Worm (Caenorhabditis elegans) whole organism, L4 larva: Measurements from ENCODE around the gene atgl-1.

Experiments used
- D1046.2 ChIP-seq: fragments of 200-800 bp; sonication (Bioruptor generic); IDR thresholded peaks from 2 replicates; pipeline ENCODE4 v1.3.6; 2022; ENCODE audit warnings: missing genetic modification characterization, missing compliant biosample characterization
- F26F4.8 ChIP-seq: fragments of 200-800 bp; sonication (Bioruptor generic); conservative IDR thresholded peaks from 2 replicates; pipeline ENCODE4 v1.3.6; 2022; ENCODE audit warnings: missing genetic modification characterization, missing compliant biosample characterization
- F44E2.7 ChIP-seq: fragments of 200-800 bp; sonication (Bioruptor generic); IDR thresholded peaks from 2 replicates; pipeline ENCODE4 v2.1.2; 2022; ENCODE audit warnings: missing genetic modification characterization, missing compliant biosample characterization
- F49E8.2 ChIP-seq: sonication (generic microtip); optimal IDR thresholded peaks from 2 replicates; lab custom pipeline; 2016; ENCODE audit warnings: missing compliant biosample characterization, mild to moderate bottlenecking, missing genetic modification characterization, borderline replicate concordance
- T20F7.1 ChIP-seq: fragments of 200-800 bp; sonication (Bioruptor generic); optimal IDR thresholded peaks from 2 replicates; lab custom pipeline; 2018; ENCODE audit warnings: mild to moderate bottlenecking, missing genetic modification characterization, missing compliant biosample characterization
- T26A8.4 ChIP-seq: fragments of 200-800 bp; sonication (Bioruptor generic); IDR thresholded peaks from 2 replicates; pipeline ENCODE4 v1.3.6; 2022; ENCODE audit warnings: missing genetic modification characterization, missing compliant biosample characterization
- Y105C5A.15 ChIP-seq: fragments of 200-800 bp; sonication (Bioruptor generic); IDR thresholded peaks from 2 replicates; pipeline ENCODE4 v1.3.6; 2022; ENCODE audit warnings: missing genetic modification characterization, missing compliant biosample characterization
- Y48G9A.11 ChIP-seq: fragments of 200-800 bp; sonication (Bioruptor generic); IDR thresholded peaks from 2 replicates; pipeline ENCODE4 v1.3.6; 2022; ENCODE audit warnings: missing genetic modification reagents, missing genetic modification characterization, missing compliant biosample characterization
- ZK337.2 ChIP-seq: fragments of 200-800 bp; sonication (Bioruptor generic); IDR thresholded peaks from 2 replicates; pipeline ENCODE4 v1.3.6; 2022; ENCODE audit warnings: missing genetic modification reagents, missing genetic modification characterization, missing compliant biosample characterization
- aha-1 ChIP-seq: fragments of 150-350 bp; peaks from one replicate; lab custom pipeline; 2014; ENCODE audit warnings: missing biosample characterization, missing genetic modification characterization
- ceh-28 ChIP-seq: fragments of 150-350 bp; optimal IDR thresholded peaks from 2 replicates; lab custom pipeline; 2014; ENCODE audit warnings: missing biosample characterization, missing genetic modification reagents, missing genetic modification characterization
- ceh-62 ChIP-seq: sonication (generic microtip); optimal IDR thresholded peaks from 2 replicates; lab custom pipeline; 2017; ENCODE audit warnings: missing biosample characterization, missing genetic modification characterization
- ceh-82 ChIP-seq: sonication (generic microtip); optimal IDR thresholded peaks from 2 replicates; lab custom pipeline; 2017; ENCODE audit warnings: missing biosample characterization, missing genetic modification characterization
- cey-2 ChIP-seq: sonication (generic microtip); optimal IDR thresholded peaks from 3 replicates; lab custom pipeline; 2017; ENCODE audit warnings: missing genetic modification characterization, mild to moderate bottlenecking, missing compliant biosample characterization, antibody characterized with exemption, borderline replicate concordance; ENCODE audit not compliant: insufficient read depth
- ctbp-1 ChIP-seq: fragments of 200-800 bp; sonication (Bioruptor generic); IDR thresholded peaks from 2 replicates; pipeline ENCODE4 v1.3.6; 2022; ENCODE audit warnings: missing genetic modification reagents, missing genetic modification characterization, missing compliant biosample characterization
- daf-12 ChIP-seq: fragments of 150-350 bp; optimal IDR thresholded peaks from 2 replicates; lab custom pipeline; 2014; ENCODE audit warnings: missing biosample characterization, missing genetic modification reagents, missing genetic modification characterization
- daf-16 ChIP-seq, 3 experiments: sonication (generic microtip); optimal IDR thresholded peaks; 2 replicates each; lab custom pipeline; 2016 to 2017; ENCODE audit warnings: missing genetic modification characterization in 3 of 3, missing genetic modification reagents in 3 of 3, mild to moderate bottlenecking in 2 of 3, missing compliant biosample characterization in 2 of 3, missing biosample characterization in 1 of 3, moderate library complexity in 1 of 3
- daf-19 ChIP-seq: fragments of 200-800 bp; sonication (Bioruptor generic); conservative IDR thresholded peaks from 2 replicates; pipeline ENCODE4 v1.3.6; 2022; ENCODE audit warnings: missing genetic modification characterization, missing compliant biosample characterization
- daf-8 ChIP-seq: fragments of 200-800 bp; sonication (Bioruptor generic); IDR thresholded peaks from 2 replicates; pipeline ENCODE4 v1.3.6; 2022; ENCODE audit warnings: missing genetic modification characterization, missing compliant biosample characterization
- dmd-6 ChIP-seq: fragments of 200-800 bp; sonication (Bioruptor generic); IDR thresholded peaks from 2 replicates; pipeline ENCODE4 v1.3.6; 2022; ENCODE audit warnings: missing genetic modification reagents, missing genetic modification characterization, missing compliant biosample characterization
- dmd-9 ChIP-seq: fragments of 200-800 bp; sonication (Bioruptor generic); IDR thresholded peaks from 2 replicates; pipeline ENCODE4 v1.3.6; 2022; ENCODE audit warnings: missing genetic modification reagents, missing genetic modification characterization, missing compliant biosample characterization
- dve-1 ChIP-seq: sonication (generic microtip); optimal IDR thresholded peaks from 2 replicates; lab custom pipeline; 2017; ENCODE audit warnings: antibody characterized with exemption, mild to moderate bottlenecking, missing genetic modification characterization, missing compliant biosample characterization; ENCODE audit not compliant: insufficient read depth
- egl-27 ChIP-seq: sonication (generic microtip); optimal IDR thresholded peaks from 3 replicates; lab custom pipeline; 2017; ENCODE audit warnings: missing biosample characterization, missing genetic modification reagents, missing genetic modification characterization
- egl-43 ChIP-seq: fragments of 200-800 bp; sonication (Bioruptor generic); IDR thresholded peaks from 2 replicates; pipeline ENCODE4 v1.3.6; 2022; ENCODE audit warnings: missing genetic modification reagents, missing genetic modification characterization, missing compliant biosample characterization
- fos-1 ChIP-seq: fragments of 150-350 bp; optimal IDR thresholded peaks from 2 replicates; lab custom pipeline; 2014; ENCODE audit warnings: missing biosample characterization, missing genetic modification characterization
- hif-1 ChIP-seq, 2 experiments: sonication (generic microtip); optimal IDR thresholded peaks; 2 replicates each; lab custom pipeline; 2016 to 2017; ENCODE audit warnings: missing compliant biosample characterization in 2 of 2, missing genetic modification characterization in 2 of 2, missing genetic modification reagents in 2 of 2, missing genotype in 2 of 2, mild to moderate bottlenecking in 1 of 2
- hlh-30 ChIP-seq: sonication (generic microtip); optimal IDR thresholded peaks from 2 replicates; lab custom pipeline; 2017; ENCODE audit warnings: antibody characterized with exemption, mild to moderate bottlenecking, missing genetic modification characterization, missing compliant biosample characterization; ENCODE audit not compliant: insufficient read depth
- lin-1 ChIP-seq: fragments of 200-800 bp; sonication (Bioruptor generic); IDR thresholded peaks from 2 replicates; pipeline ENCODE4 v1.3.6; 2022; ENCODE audit warnings: missing genetic modification reagents, missing genetic modification characterization, missing compliant biosample characterization
- lin-13 ChIP-seq: fragments of 150-350 bp; optimal IDR thresholded peaks from 2 replicates; lab custom pipeline; 2014; ENCODE audit warnings: missing biosample characterization, missing genetic modification reagents, missing genetic modification characterization
- lin-15B ChIP-seq: fragments of 150-350 bp; sonication (generic microtip); optimal IDR thresholded peaks from 3 replicates; lab custom pipeline; 2014; ENCODE audit warnings: missing biosample characterization, missing genetic modification characterization
- lin-29 ChIP-seq: fragments of 200-800 bp; sonication (Bioruptor generic); IDR thresholded peaks from 2 replicates; pipeline ENCODE4 v1.3.6; 2022; ENCODE audit warnings: missing genetic modification reagents, missing genetic modification characterization, missing compliant biosample characterization
- lin-39 ChIP-seq: fragments of 150-350 bp; optimal IDR thresholded peaks from 2 replicates; lab custom pipeline; 2014; ENCODE audit warnings: missing biosample characterization, missing genetic modification reagents, missing genetic modification characterization
- madf-5 ChIP-seq, 2 experiments: fragments of 200-800 bp; sonication (Bioruptor generic); IDR thresholded peaks; 2 replicates each; pipeline ENCODE4 v1.3.6; 2022; ENCODE audit warnings: missing compliant biosample characterization in 2 of 2, missing genetic modification characterization in 2 of 2
- madf-9 ChIP-seq: fragments of 200-800 bp; sonication (Bioruptor generic); conservative IDR thresholded peaks from 2 replicates; pipeline ENCODE4 v1.3.6; 2022; ENCODE audit warnings: missing genetic modification reagents, missing genetic modification characterization, missing compliant biosample characterization
- mdl-1 ChIP-seq, 2 experiments: fragments of 150-350 bp in 1 of 2; sonication (generic microtip) in 1 of 2; optimal IDR thresholded peaks; 2 replicates each; lab custom pipeline; 2014 to 2017; ENCODE audit warnings: missing biosample characterization in 2 of 2, missing genetic modification characterization in 2 of 2
- mxl-3 ChIP-seq: fragments of 200-800 bp; sonication (Bioruptor generic); optimal IDR thresholded peaks from 2 replicates; lab custom pipeline; 2018; ENCODE audit warnings: mild to moderate bottlenecking, missing genetic modification characterization, missing compliant biosample characterization
- nhr-102 ChIP-seq: sonication (generic microtip); optimal IDR thresholded peaks from 2 replicates; lab custom pipeline; 2016; ENCODE audit warnings: mild to moderate bottlenecking, missing genetic modification characterization, moderate library complexity, missing compliant biosample characterization
- nhr-111 ChIP-seq: fragments of 200-800 bp; sonication (Bioruptor generic); optimal IDR thresholded peaks from 2 replicates; lab custom pipeline; 2018; ENCODE audit warnings: mild to moderate bottlenecking, missing genetic modification characterization, missing compliant biosample characterization
- nhr-28 ChIP-seq: fragments of 150-350 bp; optimal IDR thresholded peaks from 2 replicates; lab custom pipeline; 2014; ENCODE audit warnings: missing biosample characterization, missing genetic modification characterization
- nhr-41 ChIP-seq: fragments of 200-800 bp; sonication (Bioruptor generic); IDR thresholded peaks from 2 replicates; pipeline ENCODE4 v1.3.6; 2022; ENCODE audit warnings: missing genetic modification reagents, missing genetic modification characterization, missing compliant biosample characterization
- nhr-42 ChIP-seq: fragments of 200-800 bp; sonication (Bioruptor generic); IDR thresholded peaks from 2 replicates; pipeline ENCODE4 v1.3.6; 2022; ENCODE audit warnings: missing genetic modification characterization, missing compliant biosample characterization
- php-3 ChIP-seq: fragments of 200-800 bp; sonication (Bioruptor generic); IDR thresholded peaks from 2 replicates; pipeline ENCODE4 v1.3.6; 2022; ENCODE audit warnings: missing genetic modification reagents, missing genetic modification characterization, missing compliant biosample characterization
- spr-1 ChIP-seq: sonication (generic microtip); optimal IDR thresholded peaks from 2 replicates; lab custom pipeline; 2016; ENCODE audit warnings: mild to moderate bottlenecking, missing genetic modification characterization, missing compliant biosample characterization
- tag-97 ChIP-seq: fragments of 200-800 bp; sonication (Bioruptor generic); IDR thresholded peaks from 2 replicates; pipeline ENCODE4 v1.3.6; 2022; ENCODE audit warnings: missing genetic modification characterization, missing compliant biosample characterization
- tra-1 ChIP-seq: fragments of 200-800 bp; sonication (Bioruptor generic); IDR thresholded peaks from 2 replicates; pipeline ENCODE4 v1.3.6; 2022; ENCODE audit warnings: missing genetic modification reagents, missing genetic modification characterization, missing compliant biosample characterization
- unc-39 ChIP-seq: sonication (generic microtip); optimal IDR thresholded peaks from 2 replicates; lab custom pipeline; 2017; ENCODE audit warnings: missing biosample characterization, missing genetic modification characterization
- vab-7 ChIP-seq: fragments of 200-800 bp; sonication (Bioruptor generic); IDR thresholded peaks from 2 replicates; pipeline ENCODE4 v1.3.6; 2022; ENCODE audit warnings: missing genetic modification reagents, missing genetic modification characterization, missing compliant biosample characterization
- zfp-3 ChIP-seq: fragments of 200-800 bp; sonication (Bioruptor generic); conservative IDR thresholded peaks from 2 replicates; pipeline ENCODE4 v1.3.6; 2022; ENCODE audit warnings: missing genetic modification reagents, missing genetic modification characterization, missing compliant biosample characterization
- zip-11 ChIP-seq: fragments of 200-800 bp; sonication (Bioruptor generic); IDR thresholded peaks from 2 replicates; pipeline ENCODE4 v1.3.6; 2022; ENCODE audit warnings: missing genetic modification characterization, missing compliant biosample characterization
- ztf-11 ChIP-seq: fragments of 150-350 bp; optimal IDR thresholded peaks from 2 replicates; lab custom pipeline; 2014; ENCODE audit warnings: missing biosample characterization, missing genetic modification characterization
- ztf-7 ChIP-seq: fragments of 150-350 bp; optimal IDR thresholded peaks from 2 replicates; lab custom pipeline; 2014; ENCODE audit warnings: missing biosample characterization, missing genetic modification characterization

The atgl-1 gene

DNA sequence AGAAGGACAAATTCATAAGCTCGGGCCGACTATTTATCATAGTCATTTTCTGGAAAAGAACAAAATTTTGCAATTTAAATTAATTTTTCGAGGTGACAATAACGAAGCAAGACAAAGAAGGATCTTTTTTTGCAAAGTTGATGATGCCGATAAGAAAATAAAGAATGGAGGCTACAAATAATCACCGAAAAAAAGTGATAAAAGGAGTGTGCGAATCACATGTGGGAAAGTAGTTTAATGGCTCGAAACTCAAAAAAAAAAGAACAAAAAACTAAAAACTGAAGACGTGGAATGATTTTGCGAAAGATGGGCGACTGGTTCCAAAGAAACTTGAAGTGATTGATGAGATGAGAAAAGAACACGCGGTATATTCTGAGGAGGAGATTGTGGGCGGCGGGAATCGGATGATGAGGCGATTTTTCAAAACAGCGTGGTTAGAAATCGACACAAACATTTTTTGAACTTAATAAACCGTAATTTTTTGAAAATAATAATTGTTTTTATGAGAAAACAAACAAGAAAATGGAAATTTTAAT is at the start of gene atgl-1:
Gene atgl-1, minus strand, starts transcription at position 51 of the 536 bp plus-strand sequence.
- TF ChIP-seq aha-1 (tag; lab: Kevin White, UChicago) = no peak
- TF ChIP-seq mxl-3 (GFP tag; lab: Kevin White, UChicago) = peak; percentile 35
- no peak for TF ChIP-seq ceh-82 (tag; lab: Kevin White, UChicago)
- TF ChIP-seq nhr-111 (GFP tag; lab: Kevin White, UChicago) = no peak
- TF ChIP-seq hlh-30 (tag; lab: Kevin White, UChicago) = peak; percentile 43
- TF ChIP-seq zip-11 (GFP tag; lab: Robert Waterston, UW) = no peak
- no peak for TF ChIP-seq php-3 (GFP tag; lab: Robert Waterston, UW)
- TF ChIP-seq fos-1 (tag; lab: Kevin White, UChicago) = no peak
- no peak for TF ChIP-seq egl-27 (tag; lab: Kevin White, UChicago)
- TF ChIP-seq daf-12 (tag; lab: Kevin White, UChicago) = no peak
- no peak for TF ChIP-seq unc-39 (tag; lab: Kevin White, UChicago)
- TF ChIP-seq T26A8.4 (GFP tag; lab: Robert Waterston, UW) = no peak
- no peak for TF ChIP-seq daf-19 (GFP tag; lab: Robert Waterston, UW)
- no peak for TF ChIP-seq D1046.2 (GFP tag; lab: Robert Waterston, UW)
- TF ChIP-seq cey-2 (tag; lab: Kevin White, UChicago) = no peak
- TF ChIP-seq zfp-3 (GFP tag; lab: Robert Waterston, UW) = no peak
- no peak for TF ChIP-seq madf-5 (GFP tag; IDR thresholded peaks at IDR 0.05; lab: Robert Waterston, UW)
- peak; percentile 32; the same call in 1 of the 2 replicates for TF ChIP-seq dmd-6 (GFP tag; lab: Robert Waterston, UW)
- TF ChIP-seq nhr-41 = no peak
- peak in 1 of 2 experiments; percentile 38 for TF ChIP-seq mdl-1 (tag; optimal IDR thresholded peaks at IDR 0.05; lab: Kevin White, UChicago)
- no peak for TF ChIP-seq daf-8 (GFP tag; lab: Robert Waterston, UW)
- no peak for TF ChIP-seq lin-13 (GFP tag; lab: Kevin White, UChicago)
- no peak for TF ChIP-seq F44E2.7 (GFP tag; lab: Robert Waterston, UW)
- TF ChIP-seq hif-1 (tag; optimal IDR thresholded peaks at IDR 0.05; lab: Kevin White, UChicago) = no peak
- no peak for TF ChIP-seq dmd-9 (GFP tag; lab: Robert Waterston, UW)
- no peak for TF ChIP-seq ztf-7 (tag; lab: Kevin White, UChicago)
- TF ChIP-seq spr-1 (tag; lab: Kevin White, UChicago) = no peak
- TF ChIP-seq lin-15B (tag; lab: Kevin White, UChicago) = no peak
- no peak for TF ChIP-seq ctbp-1 (GFP tag; lab: Robert Waterston, UW)
- no peak for TF ChIP-seq tag-97 (GFP tag; lab: Robert Waterston, UW)
- no peak for TF ChIP-seq T20F7.1 (GFP tag; lab: Kevin White, UChicago)
- no peak for TF ChIP-seq daf-16 (GFP tag; optimal IDR thresholded peaks at IDR 0.05; lab: Kevin White, UChicago)
- peak; percentile 15 for TF ChIP-seq daf-16 (tag; optimal IDR thresholded peaks at IDR 0.05; lab: Kevin White, UChicago)
- TF ChIP-seq nhr-28 (tag; lab: Kevin White, UChicago) = peak; percentile 69
- TF ChIP-seq dve-1 (tag; lab: Kevin White, UChicago) = peak; percentile 1
- no peak for TF ChIP-seq ceh-28
- no peak for TF ChIP-seq F49E8.2
- TF ChIP-seq Y105C5A.15 = no peak
- TF ChIP-seq F26F4.8 (GFP tag; lab: Robert Waterston, UW) = no peak
- TF ChIP-seq lin-1 (GFP tag; lab: Robert Waterston, UW) = no peak
- no peak for TF ChIP-seq nhr-42 (GFP tag; lab: Robert Waterston, UW)
- TF ChIP-seq ZK337.2 (GFP tag; lab: Robert Waterston, UW) = no peak
- TF ChIP-seq lin-39 (tag; lab: Kevin White, UChicago) = no peak
- TF ChIP-seq madf-9 (GFP tag; lab: Robert Waterston, UW) = no peak
- TF ChIP-seq egl-43 = no peak
- TF ChIP-seq ztf-11 (tag; lab: Kevin White, UChicago) = no peak
- no peak for TF ChIP-seq Y48G9A.11 (GFP tag; lab: Robert Waterston, UW)
- TF ChIP-seq lin-29 (GFP tag; lab: Robert Waterston, UW) = no peak
- TF ChIP-seq ceh-62 = no peak
- no peak for TF ChIP-seq tra-1
- no peak for TF ChIP-seq nhr-102 (tag; lab: Kevin White, UChicago)
- TF ChIP-seq vab-7 (GFP tag; lab: Robert Waterston, UW) = no peak
